Worm (Caenorhabditis elegans) whole organism, young adult: ENCODE measurements around the gene ptr-24.

ENCODE experiments used
- B0261.1 ChIP-seq: sonication (generic microtip); optimal IDR thresholded peaks from 2 replicates; lab custom pipeline; 2016; ENCODE audit warnings: mild to moderate bottlenecking, missing genetic modification characterization, moderate library complexity, missing compliant biosample characterization
- B0336.3 ChIP-seq: fragments of 200-800 bp; sonication (Bioruptor generic); IDR thresholded peaks from 2 replicates; pipeline ENCODE4 v1.3.6; 2022; ENCODE audit warnings: missing genetic modification characterization, missing compliant biosample characterization
- F23B12.7 ChIP-seq: sonication (generic microtip); optimal IDR thresholded peaks from 2 replicates; lab custom pipeline; 2017; ENCODE audit warnings: missing genetic modification characterization, mild to moderate bottlenecking, missing compliant biosample characterization, antibody characterized with exemption, moderate library complexity; ENCODE audit not compliant: insufficient read depth
- F33H1.4 ChIP-seq: fragments of 200-800 bp; sonication (Bioruptor generic); IDR thresholded peaks from 2 replicates; pipeline ENCODE4 v1.3.6; 2022; ENCODE audit warnings: missing genetic modification reagents, missing genetic modification characterization, missing compliant biosample characterization
- F39B2.1 ChIP-seq: fragments of 200-800 bp; sonication (Bioruptor generic); IDR thresholded peaks from 2 replicates; pipeline ENCODE4 v1.3.6; 2022; ENCODE audit warnings: missing genetic modification reagents, missing genetic modification characterization, missing compliant biosample characterization
- F52B5.7 ChIP-seq: sonication (generic microtip); optimal IDR thresholded peaks from 2 replicates; lab custom pipeline; 2016; ENCODE audit warnings: mild to moderate bottlenecking, missing genetic modification characterization, missing compliant biosample characterization
- K11D2.4 ChIP-seq: fragments of 200-800 bp; sonication (Bioruptor generic); IDR thresholded peaks from 2 replicates; pipeline ENCODE4 v1.3.6; 2022; ENCODE audit warnings: missing genetic modification reagents, missing genetic modification characterization, missing compliant biosample characterization
- Y67H2A.10 ChIP-seq: fragments of 200-800 bp; sonication (Bioruptor generic); conservative IDR thresholded peaks from 2 replicates; pipeline ENCODE4 v1.3.6; 2022; ENCODE audit warnings: missing genetic modification reagents, missing genetic modification characterization, missing compliant biosample characterization
- Y79H2A.3 ChIP-seq: fragments of 200-800 bp; sonication (Bioruptor generic); conservative IDR thresholded peaks from 2 replicates; pipeline ENCODE4 v1.3.6; 2022; ENCODE audit warnings: missing genetic modification reagents, missing genetic modification characterization, missing compliant biosample characterization
- atf-7 ChIP-seq: sonication (generic microtip); optimal IDR thresholded peaks from 2 replicates; lab custom pipeline; 2017; ENCODE audit warnings: mild to moderate bottlenecking, missing genetic modification characterization, missing compliant biosample characterization
- athp-1 ChIP-seq: sonication (generic microtip); optimal IDR thresholded peaks from 2 replicates; lab custom pipeline; 2017; ENCODE audit warnings: mild to moderate bottlenecking, missing genetic modification characterization, missing compliant biosample characterization
- attf-5 ChIP-seq: fragments of 200-800 bp; sonication (Bioruptor generic); optimal IDR thresholded peaks from 2 replicates; lab custom pipeline; 2018; ENCODE audit warnings: mild to moderate bottlenecking, missing genetic modification characterization, missing compliant biosample characterization
- bed-2 ChIP-seq: fragments of 200-800 bp; sonication (Bioruptor generic); IDR thresholded peaks from 2 replicates; pipeline ENCODE4 v1.3.6; 2022; ENCODE audit warnings: missing genetic modification reagents, missing genetic modification characterization, missing compliant biosample characterization
- ccch-3 ChIP-seq: fragments of 200-800 bp; sonication (Bioruptor generic); optimal IDR thresholded peaks from 2 replicates; lab custom pipeline; 2018; ENCODE audit warnings: mild to moderate bottlenecking, missing genetic modification characterization, missing compliant biosample characterization
- dox-1 ChIP-seq: fragments of 200-800 bp; sonication (Bioruptor generic); IDR thresholded peaks from 2 replicates; pipeline ENCODE4 v1.3.6; 2022; ENCODE audit warnings: missing genetic modification reagents, missing genetic modification characterization, missing compliant biosample characterization
- egl-18 ChIP-seq: fragments of 200-800 bp; sonication (Bioruptor generic); IDR thresholded peaks from 2 replicates; pipeline ENCODE4 v1.3.6; 2022; ENCODE audit warnings: missing genetic modification reagents, missing genetic modification characterization, missing compliant biosample characterization
- egl-44 ChIP-seq: fragments of 200-800 bp; sonication (Bioruptor generic); IDR thresholded peaks from 2 replicates; pipeline ENCODE4 v1.3.6; 2022; ENCODE audit warnings: missing genetic modification reagents, missing genetic modification characterization, missing compliant biosample characterization
- ekl-4 ChIP-seq: fragments of 200-800 bp; sonication (Bioruptor generic); IDR thresholded peaks from 2 replicates; pipeline ENCODE4 v1.3.6; 2022; ENCODE audit warnings: missing genetic modification reagents, missing genetic modification characterization, missing compliant biosample characterization
- gei-17 ChIP-seq: fragments of 200-800 bp; sonication (Bioruptor generic); optimal IDR thresholded peaks from 2 replicates; lab custom pipeline; 2018; ENCODE audit warnings: mild to moderate bottlenecking, missing genetic modification characterization, missing compliant biosample characterization
- him-1 ChIP-seq: sonication (generic microtip); optimal IDR thresholded peaks from 2 replicates; lab custom pipeline; 2016; ENCODE audit warnings: missing genotype, missing genetic modification reagents, missing genetic modification characterization, missing compliant biosample characterization
- hlh-12 ChIP-seq: sonication (generic microtip); optimal IDR thresholded peaks from 2 replicates; lab custom pipeline; 2016; ENCODE audit warnings: missing genetic modification characterization, missing compliant biosample characterization
- lag-1 ChIP-seq: fragments of 200-800 bp; sonication (Bioruptor generic); IDR thresholded peaks from 2 replicates; pipeline ENCODE4 v1.3.6; 2022; ENCODE audit warnings: missing genetic modification reagents, missing genetic modification characterization, missing compliant biosample characterization
- lin-40 ChIP-seq: sonication (generic microtip); optimal IDR thresholded peaks from 2 replicates; lab custom pipeline; 2016; ENCODE audit warnings: missing genetic modification characterization, mild to moderate bottlenecking, missing compliant biosample characterization, missing genotype, missing genetic modification reagents
- madf-3 ChIP-seq: fragments of 200-800 bp; sonication (Bioruptor generic); IDR thresholded peaks from 2 replicates; pipeline ENCODE4 v1.3.6; 2022; ENCODE audit warnings: missing genetic modification reagents, missing genetic modification characterization, missing compliant biosample characterization
- mel-28 ChIP-seq: sonication (generic microtip); optimal IDR thresholded peaks from 2 replicates; lab custom pipeline; 2016; ENCODE audit warnings: borderline replicate concordance, mild to moderate bottlenecking, missing genetic modification characterization, missing compliant biosample characterization
- nfya-2 ChIP-seq: fragments of 200-800 bp; sonication (Bioruptor generic); IDR thresholded peaks from 2 replicates; pipeline ENCODE4 v1.3.6; 2022; ENCODE audit warnings: missing genetic modification reagents, missing genetic modification characterization, missing compliant biosample characterization
- nhr-120 ChIP-seq: fragments of 200-800 bp; sonication (Bioruptor generic); IDR thresholded peaks from 2 replicates; pipeline ENCODE4 v1.3.6; 2022; ENCODE audit warnings: missing genetic modification characterization, missing compliant biosample characterization
- nhr-179 ChIP-seq: sonication (generic microtip); optimal IDR thresholded peaks from 2 replicates; lab custom pipeline; 2016; ENCODE audit warnings: mild to moderate bottlenecking, missing genetic modification characterization, missing compliant biosample characterization
- nhr-90 ChIP-seq: sonication (generic microtip); optimal IDR thresholded peaks from 2 replicates; lab custom pipeline; 2016; ENCODE audit warnings: missing genotype, mild to moderate bottlenecking, missing genetic modification characterization, missing compliant biosample characterization
- rcor-1 ChIP-seq: fragments of 200-800 bp; sonication (Bioruptor generic); IDR thresholded peaks from 2 replicates; pipeline ENCODE4 v1.3.6; 2022; ENCODE audit warnings: missing genetic modification reagents, missing genetic modification characterization, missing compliant biosample characterization
- snpc-4 ChIP-seq, 5 experiments: fragments of 150-350 bp in 1 of 5; sonication (generic microtip) in 4 of 5; optimal IDR thresholded peaks; 2 replicates each; lab custom pipeline; 2014 to 2018; ENCODE audit warnings: missing genetic modification characterization in 5 of 5, missing biosample characterization in 3 of 5, antibody characterized with exemption in 2 of 5, mild to moderate bottlenecking in 2 of 5, missing compliant biosample characterization in 2 of 5, missing genotype in 2 of 5, moderate library complexity in 2 of 5, missing genetic modification reagents in 1 of 5
- somi-1 ChIP-seq: fragments of 200-800 bp; sonication (Bioruptor generic); optimal IDR thresholded peaks from 2 replicates; lab custom pipeline; 2018; ENCODE audit warnings: mild to moderate bottlenecking, missing genetic modification characterization, missing compliant biosample characterization
- sptf-2 ChIP-seq: fragments of 200-800 bp; sonication (Bioruptor generic); optimal IDR thresholded peaks from 2 replicates; lab custom pipeline; 2018; ENCODE audit warnings: mild to moderate bottlenecking, missing genetic modification characterization, missing compliant biosample characterization
- tbp1 ChIP-seq: fragments of 200-800 bp; sonication (Bioruptor generic); optimal IDR thresholded peaks from 2 replicates; lab custom pipeline; 2018; ENCODE audit warnings: mild to moderate bottlenecking, missing genetic modification characterization, missing compliant biosample characterization
- zim-3 ChIP-seq: sonication (generic microtip); optimal IDR thresholded peaks from 2 replicates; lab custom pipeline; 2017; ENCODE audit warnings: mild to moderate bottlenecking, missing genetic modification characterization, moderate library complexity, missing compliant biosample characterization
- ztf-25 ChIP-seq: fragments of 200-800 bp; sonication (Bioruptor generic); IDR thresholded peaks from 2 replicates; pipeline ENCODE4 v1.3.6; 2022; ENCODE audit warnings: missing genetic modification reagents, missing genetic modification characterization, missing compliant biosample characterization

The ptr-24 gene

DNA sequence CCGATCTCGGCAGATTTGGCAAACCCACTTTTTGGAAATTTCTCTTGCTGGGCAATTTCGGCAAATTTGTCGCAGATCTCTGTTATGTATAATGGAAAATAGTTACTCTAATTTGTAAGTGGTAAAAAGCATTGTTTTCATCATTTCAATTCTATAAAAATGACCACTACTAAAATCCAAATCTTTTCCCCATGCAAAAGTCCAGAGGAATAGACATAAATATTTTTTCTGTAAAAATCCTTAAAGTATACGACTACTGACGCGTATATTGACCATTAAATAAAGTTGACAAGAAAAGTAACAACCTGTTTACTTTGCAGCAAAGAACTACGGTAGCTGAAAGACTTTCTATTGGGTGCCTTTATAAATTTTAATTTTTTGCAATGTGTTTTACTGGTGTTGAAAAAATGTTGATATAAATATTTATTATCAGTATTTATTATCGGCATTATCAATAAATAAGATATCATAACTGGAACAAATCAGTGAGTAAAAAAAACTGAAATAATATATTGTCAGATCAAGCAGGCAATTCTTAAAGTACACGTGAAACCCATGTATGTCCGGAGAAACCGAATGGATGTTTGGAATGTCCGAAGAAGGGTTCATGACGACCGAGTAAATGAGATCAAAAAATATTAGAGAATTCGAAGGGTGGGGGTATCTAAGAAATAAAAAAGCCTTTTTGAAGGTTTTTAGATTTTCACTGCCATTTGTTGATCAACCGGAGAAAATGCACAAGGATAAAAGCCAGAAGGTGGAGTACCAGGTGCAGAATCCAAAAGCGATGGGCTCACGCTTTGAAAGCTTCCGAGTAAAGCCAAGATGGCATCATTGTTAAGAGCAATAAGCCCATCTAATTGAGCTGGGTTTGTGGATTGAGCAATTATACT lies 11.6 kb downstream of the ptr-24 start (continued):
- TF ChIP-seq somi-1 (GFP tag; lab: Kevin White, UChicago) (peak; percentile 24), rcor-1 (GFP tag; lab: Robert Waterston, UW) (no peak), Y79H2A.3 (GFP tag; lab: Robert Waterston, UW) (no peak), sptf-2 (GFP tag; lab: Kevin White, UChicago) (no peak), gei-17 (GFP tag; lab: Kevin White, UChicago) (peak; percentile 67), ccch-3 (no peak), ekl-4 (GFP tag; lab: Robert Waterston, UW) (peak; percentile 28; the same call in 1 of the 2 replicates), bed-2 (GFP tag; lab: Robert Waterston, UW) (no peak), Y67H2A.10 (GFP tag; lab: Robert Waterston, UW) (no peak), F23B12.7 (no peak), F52B5.7 (tag; lab: Kevin White, UChicago) (no peak), F39B2.1 (GFP tag; lab: Robert Waterston, UW) (no peak), attf-5 (peak; percentile 43), nhr-179 (tag; lab: Kevin White, UChicago) (no peak), ztf-25 (no peak), B0261.1 (tag; lab: Kevin White, UChicago) (peak; percentile 18), dox-1 (GFP tag; lab: Robert Waterston, UW) (no peak; the same call in 1 of the 2 replicates), nfya-2 (GFP tag; lab: Robert Waterston, UW) (no peak), mel-28 (tag; lab: Kevin White, UChicago) (no peak), madf-3 (GFP tag; lab: Robert Waterston, UW) (0 out of 2 replicates have a peak, but pooled peaks have one; percentile 24), nhr-120 (GFP tag; lab: Robert Waterston, UW) (no peak), K11D2.4 (GFP tag; lab: Robert Waterston, UW) (peak; percentile 54; the same call in 1 of the 2 replicates), snpc-4 (GFP tag; optimal IDR thresholded peaks at IDR 0.05; lab: Kevin White, UChicago) (no peak), snpc-4 (tag; optimal IDR thresholded peaks at IDR 0.05; lab: Kevin White, UChicago) (no peak), lin-40 (tag; lab: Kevin White, UChicago) (peak; percentile 65), athp-1 (tag; lab: Kevin White, UChicago) (peak; percentile 7), F33H1.4 (GFP tag; lab: Robert Waterston, UW) (no peak), nhr-90 (tag; lab: Kevin White, UChicago) (peak; percentile 26), B0336.3 (no peak; the same call in 1 of the 2 replicates), lag-1 (GFP tag; lab: Robert Waterston, UW) (no peak), atf-7 (tag; lab: Kevin White, UChicago) (peak; percentile 39), egl-18 (GFP tag; lab: Robert Waterston, UW) (no peak), zim-3 (peak; percentile 83), hlh-12 (tag; lab: Kevin White, UChicago) (no peak), him-1 (tag; lab: Kevin White, UChicago) (no peak), tbp1 (GFP tag; lab: Kevin White, UChicago) (no peak), egl-44 (GFP tag; lab: Robert Waterston, UW) (no peak)
